Worm (Caenorhabditis elegans) whole organism, late embryonic: Measurements from ENCODE around the gene Y38F1A.2.

Experiments
- C08G9.2 ChIP-seq: sonication (generic microtip); optimal IDR thresholded peaks from 2 replicates; lab custom pipeline; 2016; ENCODE audit warnings: mild to moderate bottlenecking, missing genetic modification characterization, moderate library complexity, missing compliant biosample characterization
- C38D4.7 ChIP-seq: fragments of 200-800 bp; sonication (Bioruptor generic); optimal IDR thresholded peaks from 2 replicates; lab custom pipeline; 2018; ENCODE audit warnings: mild to moderate bottlenecking, missing genetic modification characterization, moderate library complexity, missing compliant biosample characterization
- K02D7.2 ChIP-seq: sonication (generic microtip); optimal IDR thresholded peaks from 2 replicates; lab custom pipeline; 2017; ENCODE audit warnings: mild to moderate bottlenecking, missing genetic modification characterization, missing compliant biosample characterization
- K09A11.1 ChIP-seq: sonication (generic microtip); optimal IDR thresholded peaks from 2 replicates; lab custom pipeline; 2017; ENCODE audit warnings: antibody characterized with exemption, mild to moderate bottlenecking, missing genetic modification characterization, missing compliant biosample characterization; ENCODE audit not compliant: insufficient read depth
- Y22D7AL.16 ChIP-seq: sonication (generic microtip); optimal IDR thresholded peaks from 2 replicates; lab custom pipeline; 2016; ENCODE audit warnings: missing genetic modification characterization, missing compliant biosample characterization
- ahr-1 ChIP-seq: sonication (generic microtip); optimal IDR thresholded peaks from 2 replicates; lab custom pipeline; 2016; ENCODE audit warnings: missing genetic modification characterization, missing compliant biosample characterization
- ama-1 ChIP-seq: fragments of 150-350 bp; optimal IDR thresholded peaks from 2 replicates; lab custom pipeline; 2014
- ceh-18 ChIP-seq: sonication (generic microtip); optimal IDR thresholded peaks from 2 replicates; lab custom pipeline; 2016; ENCODE audit warnings: missing genetic modification characterization, missing compliant biosample characterization
- ceh-22 ChIP-seq: sonication (generic microtip); optimal IDR thresholded peaks from 2 replicates; lab custom pipeline; 2017; ENCODE audit warnings: missing biosample characterization, missing genetic modification characterization
- ceh-24 ChIP-seq: sonication (generic microtip); optimal IDR thresholded peaks from 2 replicates; lab custom pipeline; 2016; ENCODE audit warnings: mild to moderate bottlenecking, missing genetic modification characterization, missing compliant biosample characterization
- ceh-30 ChIP-seq: fragments of 150-350 bp; optimal IDR thresholded peaks from 2 replicates; lab custom pipeline; 2014; ENCODE audit warnings: missing biosample characterization, missing genetic modification characterization
- ceh-34 ChIP-seq: sonication (generic microtip); optimal IDR thresholded peaks from 2 replicates; lab custom pipeline; 2016; ENCODE audit warnings: mild to moderate bottlenecking, missing genetic modification characterization, missing compliant biosample characterization
- ceh-45 ChIP-seq: fragments of 200-800 bp; sonication (Bioruptor generic); IDR thresholded peaks from 2 replicates; pipeline ENCODE4 v1.3.6; 2022; ENCODE audit warnings: missing genetic modification reagents, missing genetic modification characterization, missing compliant biosample characterization
- ceh-48 ChIP-seq: sonication (generic microtip); optimal IDR thresholded peaks from 2 replicates; lab custom pipeline; 2016; ENCODE audit warnings: missing genetic modification characterization, inconsistent platforms, missing compliant biosample characterization
- ceh-9 ChIP-seq: sonication (generic microtip); optimal IDR thresholded peaks from 2 replicates; lab custom pipeline; 2016; ENCODE audit warnings: mild to moderate bottlenecking, missing genetic modification characterization, inconsistent platforms, missing compliant biosample characterization
- elt-2 ChIP-seq: sonication (generic microtip); optimal IDR thresholded peaks from 2 replicates; lab custom pipeline; 2016; ENCODE audit warnings: missing genetic modification reagents, missing genetic modification characterization, missing compliant biosample characterization
- elt-4 ChIP-seq: sonication (generic microtip); optimal IDR thresholded peaks from 2 replicates; lab custom pipeline; 2016; ENCODE audit warnings: missing genetic modification characterization, missing compliant biosample characterization
- ets-4 ChIP-seq: sonication (generic microtip); optimal IDR thresholded peaks from 2 replicates; lab custom pipeline; 2016; ENCODE audit warnings: missing genetic modification characterization, missing compliant biosample characterization
- eyg-1 ChIP-seq: sonication (generic microtip); optimal IDR thresholded peaks from 2 replicates; lab custom pipeline; 2016; ENCODE audit warnings: missing genotype, missing genetic modification characterization, missing compliant biosample characterization
- fkh-10 ChIP-seq: fragments of 150-350 bp; optimal IDR thresholded peaks from 2 replicates; lab custom pipeline; 2014; ENCODE audit warnings: missing biosample characterization, missing genetic modification reagents, missing genetic modification characterization
- gmeb-2 ChIP-seq: sonication (generic microtip); optimal IDR thresholded peaks from 2 replicates; lab custom pipeline; 2016; ENCODE audit warnings: missing genetic modification characterization, inconsistent platforms, missing compliant biosample characterization
- hlh-13 ChIP-seq: fragments of 200-800 bp; sonication (Bioruptor generic); optimal IDR thresholded peaks from 2 replicates; lab custom pipeline; 2018; ENCODE audit warnings: mild to moderate bottlenecking, missing genetic modification characterization, missing compliant biosample characterization
- hlh-15 ChIP-seq: sonication (generic microtip); optimal IDR thresholded peaks from 2 replicates; lab custom pipeline; 2016; ENCODE audit warnings: missing genetic modification characterization, missing compliant biosample characterization
- hlh-6 ChIP-seq: sonication (generic microtip); optimal IDR thresholded peaks from 2 replicates; lab custom pipeline; 2016; ENCODE audit warnings: missing genotype, missing genetic modification characterization, missing compliant biosample characterization
- hlh-8 ChIP-seq: sonication (generic microtip); optimal IDR thresholded peaks from 2 replicates; lab custom pipeline; 2016; ENCODE audit warnings: missing genotype, missing genetic modification characterization, missing compliant biosample characterization
- lim-6 ChIP-seq: sonication (generic microtip); optimal IDR thresholded peaks from 2 replicates; lab custom pipeline; 2016; ENCODE audit warnings: missing genetic modification characterization, missing compliant biosample characterization
- lin-11 ChIP-seq: fragments of 200-800 bp; sonication (Bioruptor generic); optimal IDR thresholded peaks from 2 replicates; lab custom pipeline; 2018; ENCODE audit warnings: mild to moderate bottlenecking, missing genetic modification characterization, missing compliant biosample characterization
- madf-2 ChIP-seq: sonication (generic microtip); optimal IDR thresholded peaks from 2 replicates; lab custom pipeline; 2017; ENCODE audit warnings: missing genetic modification characterization, missing compliant biosample characterization
- mec-3 ChIP-seq: sonication (generic microtip); optimal IDR thresholded peaks from 2 replicates; lab custom pipeline; 2016; ENCODE audit warnings: borderline replicate concordance, missing genetic modification characterization, missing compliant biosample characterization
- nfya-1 ChIP-seq: sonication (generic microtip); optimal IDR thresholded peaks from 2 replicates; lab custom pipeline; 2017; ENCODE audit warnings: missing genetic modification characterization, mild to moderate bottlenecking, missing compliant biosample characterization, antibody characterized with exemption, moderate library complexity
- nhr-11 ChIP-seq: fragments of 150-350 bp; optimal IDR thresholded peaks from 2 replicates; lab custom pipeline; 2014; ENCODE audit warnings: missing biosample characterization, missing genetic modification characterization
- nhr-232 ChIP-seq: sonication (generic microtip); optimal IDR thresholded peaks from 2 replicates; lab custom pipeline; 2016; ENCODE audit warnings: missing genetic modification characterization, missing compliant biosample characterization
- npax-4 ChIP-seq: sonication (generic microtip); optimal IDR thresholded peaks from 2 replicates; lab custom pipeline; 2016; ENCODE audit warnings: missing genetic modification characterization, missing compliant biosample characterization
- odd-2 ChIP-seq: sonication (generic microtip); optimal IDR thresholded peaks from 2 replicates; lab custom pipeline; 2017; ENCODE audit warnings: antibody characterized with exemption, mild to moderate bottlenecking, missing genetic modification characterization, missing compliant biosample characterization
- pax-1 ChIP-seq: fragments of 150-350 bp; optimal IDR thresholded peaks from 2 replicates; lab custom pipeline; 2014; ENCODE audit warnings: missing biosample characterization, missing genetic modification characterization
- pha-4 ChIP-seq: fragments of 150-350 bp; optimal IDR thresholded peaks from 2 replicates; lab custom pipeline; 2018; ENCODE audit warnings: missing biosample characterization, missing genetic modification reagents, missing genetic modification characterization
- pqm-1 ChIP-seq: sonication (generic microtip); optimal IDR thresholded peaks from 2 replicates; lab custom pipeline; 2016; ENCODE audit warnings: missing genetic modification characterization, missing compliant biosample characterization
- pros-1 ChIP-seq: fragments of 150-350 bp; optimal IDR thresholded peaks from 2 replicates; lab custom pipeline; 2014; ENCODE audit warnings: missing biosample characterization, missing genetic modification reagents, missing genetic modification characterization
- ref-2 ChIP-seq: sonication (generic microtip); optimal IDR thresholded peaks from 2 replicates; lab custom pipeline; 2016; ENCODE audit warnings: missing genetic modification characterization, missing compliant biosample characterization
- rnt-1 ChIP-seq: sonication (generic microtip); optimal IDR thresholded peaks from 2 replicates; lab custom pipeline; 2016; ENCODE audit warnings: missing genetic modification characterization, missing compliant biosample characterization
- sdc-2 ChIP-seq: sonication (generic microtip); optimal IDR thresholded peaks from 2 replicates; lab custom pipeline; 2016; ENCODE audit warnings: missing genotype, missing genetic modification characterization, missing compliant biosample characterization
- sox-4 ChIP-seq: sonication (generic microtip); optimal IDR thresholded peaks from 2 replicates; lab custom pipeline; 2017; ENCODE audit warnings: mild to moderate bottlenecking, missing genetic modification characterization, inconsistent platforms, missing compliant biosample characterization
- syd-9 ChIP-seq: sonication (generic microtip); optimal IDR thresholded peaks from 2 replicates; lab custom pipeline; 2016; ENCODE audit warnings: mild to moderate bottlenecking, missing genetic modification characterization, moderate library complexity, missing compliant biosample characterization
- tbx-2 ChIP-seq: sonication (generic microtip); optimal IDR thresholded peaks from 2 replicates; lab custom pipeline; 2016; ENCODE audit warnings: missing genetic modification characterization, missing compliant biosample characterization
- tbx-7 ChIP-seq: sonication (generic microtip); optimal IDR thresholded peaks from 2 replicates; lab custom pipeline; 2016; ENCODE audit warnings: missing genotype, missing genetic modification characterization, missing compliant biosample characterization
- unc-3 ChIP-seq, 2 experiments: fragments of 200-800 bp in 1 of 2; sonication (Bioruptor generic) in 1 of 2; sonication (generic microtip) in 1 of 2; conservative IDR thresholded peaks in 1 of 2; optimal IDR thresholded peaks in 1 of 2; 2 replicates each; pipeline versions ENCODE4 v1.3.6 to Lab custom; 2016 to 2022; ENCODE audit warnings: missing compliant biosample characterization in 2 of 2, missing genetic modification characterization in 2 of 2, missing genetic modification reagents in 1 of 2
- unc-42 ChIP-seq: sonication (generic microtip); optimal IDR thresholded peaks from 2 replicates; lab custom pipeline; 2016; ENCODE audit warnings: missing genotype, missing genetic modification characterization, missing compliant biosample characterization
- unc-55 ChIP-seq: sonication (generic microtip); optimal IDR thresholded peaks from 2 replicates; lab custom pipeline; 2017; ENCODE audit warnings: missing biosample characterization, missing genetic modification reagents, missing genetic modification characterization
- unc-86 ChIP-seq: sonication (generic microtip); optimal IDR thresholded peaks from 2 replicates; lab custom pipeline; 2016; ENCODE audit warnings: missing genetic modification characterization, missing compliant biosample characterization
- zip-5 ChIP-seq: sonication (generic microtip); optimal IDR thresholded peaks from 2 replicates; lab custom pipeline; 2016; ENCODE audit warnings: missing genetic modification characterization, missing compliant biosample characterization
- ztf-16 ChIP-seq: sonication (generic microtip); optimal IDR thresholded peaks from 2 replicates; lab custom pipeline; 2017; ENCODE audit warnings: missing genetic modification characterization, missing compliant biosample characterization

Y38F1A.2 gene

DNA sequence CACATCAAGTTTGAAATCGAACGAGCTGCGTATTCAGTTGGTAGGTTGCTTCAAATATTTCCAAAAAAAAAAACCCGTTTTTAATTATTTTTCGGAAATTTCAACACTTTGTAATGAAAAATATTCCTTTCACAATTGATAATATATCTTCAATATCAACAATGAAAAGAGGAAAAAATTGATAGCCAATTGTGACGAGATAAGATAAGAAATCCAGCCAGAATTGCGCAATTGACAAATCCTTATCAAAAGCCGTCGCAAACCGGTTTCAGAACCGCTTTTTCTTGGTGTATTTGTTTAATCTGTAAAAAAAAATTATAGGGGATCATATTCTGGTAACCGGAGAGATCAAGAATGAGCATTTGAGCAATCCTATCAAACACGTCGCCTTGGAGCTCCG lies 12.3 kb upstream of the Y38F1A.2 start:
- peak; percentile 28 for TF ChIP-seq elt-2 (tag; lab: Kevin White, UChicago)
- no peak for TF ChIP-seq ets-4 (tag; lab: Kevin White, UChicago)

DNA sequence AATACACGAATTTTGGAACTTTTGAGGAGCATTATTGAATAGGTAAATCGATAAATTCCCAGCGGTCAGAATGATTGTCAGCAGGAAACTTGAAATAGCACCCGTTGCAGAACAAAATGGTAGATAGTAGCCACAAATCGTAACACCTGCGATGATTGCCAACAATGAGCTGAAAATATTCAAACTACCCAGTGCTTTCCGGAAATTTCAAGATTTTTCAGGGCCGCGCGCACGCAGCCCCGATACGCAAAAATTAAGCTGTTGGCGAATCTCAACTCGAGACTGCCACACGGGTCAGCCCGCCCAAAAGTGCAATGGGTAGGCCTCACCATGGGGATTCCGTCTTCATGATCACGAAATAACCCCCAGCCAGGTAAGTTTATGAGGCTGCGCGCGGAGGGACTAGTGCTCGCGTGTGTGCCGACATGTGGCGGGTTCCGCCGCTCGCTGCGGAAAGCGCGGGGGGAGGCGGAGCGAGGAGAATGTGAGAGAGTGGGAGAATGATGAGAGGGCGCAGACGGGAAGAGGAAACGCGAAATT lies 10.1 kb upstream of the Y38F1A.2 start:
- peak; percentile 50 for TF ChIP-seq syd-9 (tag; lab: Kevin White, UChicago)
- TF ChIP-seq lin-11 (tag; lab: Kevin White, UChicago), result peak; percentile 14
- peak; percentile 77 for TF ChIP-seq ceh-34 (tag; lab: Kevin White, UChicago)
- no peak for TF ChIP-seq pha-4 (tag; lab: Kevin White, UChicago)
- peak; percentile 29 for TF ChIP-seq pqm-1 (tag; lab: Kevin White, UChicago)
- no peak for TF ChIP-seq ceh-24 (tag; lab: Kevin White, UChicago)
- TF ChIP-seq hlh-15, result no peak
- peak; percentile 67 for TF ChIP-seq sdc-2 (tag; lab: Kevin White, UChicago)
- TF ChIP-seq mec-3 (tag; lab: Kevin White, UChicago), result no peak
- TF ChIP-seq ztf-16 (tag; lab: Kevin White, UChicago), result peak; percentile 44
- TF ChIP-seq ceh-45, result no peak
- TF ChIP-seq rnt-1 (tag; lab: Kevin White, UChicago), result peak; percentile 48
- TF ChIP-seq ceh-48 (tag; lab: Kevin White, UChicago), result no peak
- TF ChIP-seq ref-2 (tag; lab: Kevin White, UChicago), result peak; percentile 85
- TF ChIP-seq C38D4.7, result peak; percentile 42
- no peak for TF ChIP-seq K09A11.1 (tag; lab: Kevin White, UChicago)
- no peak for TF ChIP-seq nhr-11
- no peak for TF ChIP-seq Y22D7AL.16 (tag; lab: Kevin White, UChicago)
- peak; percentile 26 for TF ChIP-seq madf-2 (tag; lab: Kevin White, UChicago)
- no peak for TF ChIP-seq K02D7.2 (tag; lab: Kevin White, UChicago)
- TF ChIP-seq unc-86, result no peak
- TF ChIP-seq nhr-232 (tag; lab: Kevin White, UChicago), result peak; percentile 22
- peak; percentile 66 for TF ChIP-seq nfya-1 (tag; lab: Kevin White, UChicago)
- no peak for TF ChIP-seq odd-2 (tag; lab: Kevin White, UChicago)
- TF ChIP-seq elt-2 (tag; lab: Kevin White, UChicago), result peak; percentile 82
- peak; percentile 65 for TF ChIP-seq hlh-6 (tag; lab: Kevin White, UChicago)
- TF ChIP-seq ets-4 (tag; lab: Kevin White, UChicago), result peak; percentile 12
- no peak for TF ChIP-seq pax-1 (tag; lab: Kevin White, UChicago)
- TF ChIP-seq pros-1 (tag; lab: Kevin White, UChicago), result peak; percentile 85
- TF ChIP-seq ceh-18, result peak; percentile 79
- no peak for TF ChIP-seq hlh-13 (GFP tag; lab: Kevin White, UChicago)
- TF ChIP-seq ceh-22 (tag; lab: Kevin White, UChicago), result no peak
- no peak for TF ChIP-seq sox-4 (tag; lab: Kevin White, UChicago)
- no peak for TF ChIP-seq ceh-30 (tag; lab: Kevin White, UChicago)
- no peak for TF ChIP-seq fkh-10 (GFP tag; lab: Kevin White, UChicago)
- TF ChIP-seq C08G9.2 (tag; lab: Kevin White, UChicago), result peak; percentile 70
- no peak for TF ChIP-seq unc-3 (GFP tag; conservative IDR thresholded peaks at IDR 0.05; lab: Robert Waterston, UW)
- no peak for TF ChIP-seq unc-3 (tag; optimal IDR thresholded peaks at IDR 0.05; lab: Kevin White, UChicago)
- TF ChIP-seq ahr-1 (tag; lab: Kevin White, UChicago), result no peak
- TF ChIP-seq unc-42, result peak; percentile 6
- no peak for TF ChIP-seq ceh-9 (tag; lab: Kevin White, UChicago)
- peak; percentile 62 for TF ChIP-seq eyg-1 (tag; lab: Kevin White, UChicago)
- peak; percentile 99 for TF ChIP-seq ama-1 (lab: Kevin White, UChicago)
- peak; percentile 8 for TF ChIP-seq unc-55 (GFP tag; lab: Kevin White, UChicago)
- TF ChIP-seq zip-5 (tag; lab: Kevin White, UChicago), result no peak
- no peak for TF ChIP-seq elt-4
- peak; percentile 25 for TF ChIP-seq hlh-8 (tag; lab: Kevin White, UChicago)
- no peak for TF ChIP-seq lim-6 (tag; lab: Kevin White, UChicago)
- peak; percentile 45 for TF ChIP-seq gmeb-2 (tag; lab: Kevin White, UChicago)
- TF ChIP-seq tbx-2 (tag; lab: Kevin White, UChicago), result peak; percentile 82
- TF ChIP-seq tbx-7 (tag; lab: Kevin White, UChicago), result peak; percentile 50
- TF ChIP-seq npax-4 (tag; lab: Kevin White, UChicago), result no peak
